Worm (Caenorhabditis elegans): ENCODE data around the gene F55G7.1.

DNA sequence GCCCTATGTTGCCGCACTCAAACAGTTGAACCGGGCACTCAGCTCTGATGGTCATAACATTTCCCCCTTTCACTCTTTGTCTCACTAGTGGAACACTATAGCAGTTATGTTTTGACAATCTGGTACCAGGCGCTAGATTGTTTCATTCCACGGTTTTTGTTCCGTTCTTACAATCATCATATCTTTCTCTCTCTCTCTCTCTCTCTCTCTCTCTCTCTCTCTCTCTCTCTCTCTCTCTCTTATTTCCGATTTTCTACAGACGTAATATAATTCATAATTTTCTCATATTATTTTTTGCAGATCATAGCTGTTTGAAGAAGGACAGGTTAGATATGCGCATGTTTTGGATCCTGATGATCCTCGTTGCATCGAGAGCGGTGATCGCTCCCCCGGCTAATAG is 10.4 kb upstream of the F55G7.1 start, which contains the start of gene Y62H9A.12:
- TF ChIP-seq tab-1 (GFP tag; IDR thresholded peaks at IDR 0.05), result no peak
- no peak for TF ChIP-seq ztf-23 (GFP tag; IDR thresholded peaks at IDR 0.05)
- no peak for TF ChIP-seq med-1 (GFP tag; optimal IDR thresholded peaks at IDR 0.05; ENCODE audit: insufficient read depth)
- TF ChIP-seq flt-1 (GFP tag; IDR thresholded peaks at IDR 0.05), result no peak
- no peak for TF ChIP-seq cog-1 (tag; optimal IDR thresholded peaks at IDR 0.05)
- no peak for TF ChIP-seq klf-2 (GFP tag; conservative IDR thresholded peaks at IDR 0.05)
